Fruit fly (Drosophila melanogaster) whole organism, prepupa: Measurements from ENCODE around the gene lsn.

Experiments
- Blimp-1 ChIP-seq: fragments of 200-800 bp; sonication (Bioruptor generic); optimal IDR thresholded peaks from 3 replicates; lab custom pipeline; 2017; ENCODE audit warnings: missing biosample characterization, missing genetic modification characterization, mild to moderate bottlenecking, moderate library complexity, missing genetic modification reagents
- CG10631 ChIP-seq: fragments of 200-800 bp; sonication (Bioruptor generic); optimal IDR thresholded peaks from 2 replicates; lab custom pipeline; 2016; ENCODE audit warnings: missing biosample characterization, missing genetic modification characterization
- CG10669 ChIP-seq: fragments of 200-800 bp; sonication (Bioruptor generic); optimal IDR thresholded peaks from 3 replicates; lab custom pipeline; 2018; ENCODE audit warnings: missing biosample characterization, mild to moderate bottlenecking, missing genetic modification characterization, moderate library complexity
- CG11294 ChIP-seq: fragments of 200-800 bp; sonication (Bioruptor generic); IDR thresholded peaks from 2 replicates; pipeline ENCODE4 v1.3.6; 2022; ENCODE audit warnings: missing biosample characterization, missing genetic modification characterization
- CG11902 ChIP-seq: fragments of 200-800 bp; sonication (Bioruptor generic); optimal IDR thresholded peaks from 3 replicates; lab custom pipeline; 2016; ENCODE audit warnings: missing biosample characterization, missing genetic modification characterization
- CG15336 ChIP-seq: fragments of 200-800 bp; sonication (Bioruptor generic); IDR thresholded peaks from 2 replicates; pipeline ENCODE4 v1.3.6; 2022; ENCODE audit warnings: missing biosample characterization, missing genetic modification characterization
- CG1621 ChIP-seq: fragments of 200-800 bp; sonication (Bioruptor generic); optimal IDR thresholded peaks from 3 replicates; lab custom pipeline; 2018; ENCODE audit warnings: missing biosample characterization, mild to moderate bottlenecking, missing genetic modification characterization
- CG16779 ChIP-seq: fragments of 200-800 bp; sonication (Bioruptor generic); optimal IDR thresholded peaks from 3 replicates; lab custom pipeline; 2017; ENCODE audit warnings: missing biosample characterization, mild to moderate bottlenecking, missing genetic modification characterization
- CG3032 ChIP-seq: fragments of 200-800 bp; optimal IDR thresholded peaks from 2 replicates; lab custom pipeline; 2019; ENCODE audit warnings: missing biosample characterization, mild to moderate bottlenecking, missing genetic modification characterization, moderate library complexity
- CG32006 ChIP-seq: fragments of 200-800 bp; sonication (Bioruptor generic); optimal IDR thresholded peaks from 3 replicates; lab custom pipeline; 2017; ENCODE audit warnings: missing biosample characterization, mild to moderate bottlenecking, missing genetic modification characterization
- CG34406 ChIP-seq: fragments of 200-800 bp; sonication (Bioruptor generic); optimal IDR thresholded peaks from 3 replicates; lab custom pipeline; 2016; ENCODE audit warnings: missing biosample characterization, missing genetic modification characterization
- CG3919 ChIP-seq: fragments of 200-800 bp; sonication (Bioruptor generic); optimal IDR thresholded peaks from 3 replicates; lab custom pipeline; 2016; ENCODE audit warnings: missing biosample characterization, missing genetic modification characterization
- CG4318 ChIP-seq: fragments of 200-800 bp; sonication (Bioruptor generic); optimal IDR thresholded peaks from 3 replicates; lab custom pipeline; 2017; ENCODE audit warnings: missing biosample characterization, mild to moderate bottlenecking, missing genetic modification characterization
- CG6163 ChIP-seq: fragments of 200-800 bp; sonication (Bioruptor generic); IDR thresholded peaks from 3 replicates; pipeline ENCODE4 v1.3.6; 2022; ENCODE audit warnings: missing biosample characterization, missing genetic modification characterization
- CG6276 ChIP-seq: fragments of 200-800 bp; sonication (Bioruptor generic); optimal IDR thresholded peaks from 2 replicates; lab custom pipeline; 2017; ENCODE audit warnings: missing biosample characterization, mild to moderate bottlenecking, missing genetic modification characterization
- CG6792 ChIP-seq: fragments of 200-800 bp; sonication (Bioruptor generic); optimal IDR thresholded peaks from 3 replicates; lab custom pipeline; 2016; ENCODE audit warnings: missing biosample characterization, missing genetic modification characterization
- CG6808 ChIP-seq: fragments of 200-800 bp; sonication (Bioruptor generic); optimal IDR thresholded peaks from 3 replicates; lab custom pipeline; 2017; ENCODE audit warnings: missing biosample characterization, missing genetic modification characterization, mild to moderate bottlenecking, moderate library complexity, missing genetic modification reagents
- CG6854 ChIP-seq: fragments of 200-800 bp; sonication (Bioruptor generic); optimal IDR thresholded peaks from 2 replicates; lab custom pipeline; 2017; ENCODE audit warnings: missing biosample characterization, mild to moderate bottlenecking, missing genetic modification characterization
- CG7368 ChIP-seq: fragments of 200-800 bp; sonication (Bioruptor generic); optimal IDR thresholded peaks from 3 replicates; lab custom pipeline; 2016; ENCODE audit warnings: missing biosample characterization, missing genetic modification characterization
- CG8119 ChIP-seq: fragments of 200-800 bp; sonication (Bioruptor generic); IDR thresholded peaks from 3 replicates; pipeline ENCODE4 v1.3.6; 2022; ENCODE audit warnings: missing biosample characterization, missing genetic modification characterization
- CG8319 ChIP-seq: fragments of 200-800 bp; sonication (Bioruptor generic); optimal IDR thresholded peaks from 3 replicates; lab custom pipeline; 2016; ENCODE audit warnings: missing biosample characterization, missing genetic modification characterization
- CG8632 ChIP-seq: fragments of 200-800 bp; sonication (Bioruptor generic); optimal IDR thresholded peaks from 3 replicates; lab custom pipeline; 2016; ENCODE audit warnings: missing biosample characterization, missing genetic modification characterization
- CG9139 ChIP-seq: fragments of 200-800 bp; sonication (Bioruptor generic); optimal IDR thresholded peaks from 3 replicates; lab custom pipeline; 2017; ENCODE audit warnings: missing biosample characterization, mild to moderate bottlenecking, missing genetic modification characterization
- Eip75B ChIP-seq: fragments of 200-800 bp; sonication (Bioruptor generic); optimal IDR thresholded peaks from 3 replicates; lab custom pipeline; 2016; ENCODE audit warnings: missing biosample characterization, missing genetic modification characterization
- Eip78C ChIP-seq: fragments of 200-800 bp; sonication (Bioruptor generic); peaks from one replicate; lab custom pipeline; 2016; ENCODE audit warnings: missing biosample characterization, missing genetic modification characterization
- Eip93F ChIP-seq: fragments of 200-800 bp; sonication (Bioruptor generic); optimal IDR thresholded peaks from 2 replicates; lab custom pipeline; 2016; ENCODE audit warnings: missing biosample characterization, mild to moderate bottlenecking, missing genetic modification characterization
- Ets21C ChIP-seq: fragments of 200-800 bp; sonication (Bioruptor generic); optimal IDR thresholded peaks from 3 replicates; lab custom pipeline; 2016; ENCODE audit warnings: missing biosample characterization, missing genetic modification characterization
- Gug ChIP-seq: fragments of 200-800 bp; sonication (Bioruptor generic); IDR thresholded peaks from 2 replicates; pipeline ENCODE4 v1.3.6; 2022; ENCODE audit warnings: missing biosample characterization, missing genetic modification characterization
- Hr38 ChIP-seq: sonication (Bioruptor generic); optimal IDR thresholded peaks from 2 replicates; lab custom pipeline; 2016; ENCODE audit warnings: missing biosample characterization, missing genetic modification characterization
- Hr39 ChIP-seq: fragments of 200-800 bp; sonication (Bioruptor generic); optimal IDR thresholded peaks from 2 replicates; lab custom pipeline; 2016; ENCODE audit warnings: missing biosample characterization, missing genetic modification characterization
- Hr4 ChIP-seq: fragments of 200-800 bp; sonication (Bioruptor generic); optimal IDR thresholded peaks from 3 replicates; lab custom pipeline; 2016; ENCODE audit warnings: missing biosample characterization, missing genetic modification characterization
- Lpt ChIP-seq: fragments of 200-800 bp; sonication (Bioruptor generic); optimal IDR thresholded peaks from 3 replicates; lab custom pipeline; 2016; ENCODE audit warnings: missing biosample characterization, missing genetic modification characterization
- Smox ChIP-seq: fragments of 200-800 bp; sonication (Bioruptor generic); optimal IDR thresholded peaks from 3 replicates; lab custom pipeline; 2016; ENCODE audit warnings: missing biosample characterization, missing genetic modification characterization
- Sox102F ChIP-seq: fragments of 200-800 bp; sonication (Bioruptor generic); optimal IDR thresholded peaks from 2 replicates; lab custom pipeline; 2016; ENCODE audit warnings: missing biosample characterization, mild to moderate bottlenecking, missing genetic modification characterization
- Sox15 ChIP-seq: fragments of 200-800 bp; sonication (Bioruptor generic); optimal IDR thresholded peaks from 3 replicates; lab custom pipeline; 2016; ENCODE audit warnings: missing biosample characterization, missing genetic modification characterization
- achi ChIP-seq: fragments of 200-800 bp; sonication (Bioruptor generic); optimal IDR thresholded peaks from 3 replicates; lab custom pipeline; 2016; ENCODE audit warnings: missing biosample characterization, missing genetic modification characterization
- cyc ChIP-seq: fragments of 200-800 bp; sonication (Bioruptor generic); optimal IDR thresholded peaks from 3 replicates; lab custom pipeline; 2016; ENCODE audit warnings: missing biosample characterization, missing genetic modification characterization
- dac ChIP-seq: fragments of 200-800 bp; sonication (Bioruptor generic); optimal IDR thresholded peaks from 2 replicates; lab custom pipeline; 2017; ENCODE audit warnings: missing biosample characterization, mild to moderate bottlenecking, missing genetic modification characterization
- dsx ChIP-seq: fragments of 200-800 bp; optimal IDR thresholded peaks from 3 replicates; lab custom pipeline; 2019; ENCODE audit warnings: missing biosample characterization, mild to moderate bottlenecking, missing genetic modification characterization, moderate library complexity; ENCODE audit not compliant: poor library complexity, severe bottlenecking
- eg ChIP-seq: fragments of 200-800 bp; sonication (Bioruptor generic); IDR thresholded peaks from 3 replicates; pipeline ENCODE4 v1.3.6; 2022; ENCODE audit warnings: missing biosample characterization, missing genetic modification characterization
- esn ChIP-seq: fragments of 200-800 bp; sonication (Bioruptor generic); optimal IDR thresholded peaks from 2 replicates; lab custom pipeline; 2016; ENCODE audit warnings: missing biosample characterization, mild to moderate bottlenecking, missing genetic modification characterization, moderate library complexity
- fd59A ChIP-seq: fragments of 200-800 bp; sonication (Bioruptor generic); optimal IDR thresholded peaks from 2 replicates; lab custom pipeline; 2017; ENCODE audit warnings: missing biosample characterization, mild to moderate bottlenecking, missing genetic modification characterization, missing genetic modification reagents
- fd85E ChIP-seq: fragments of 200-800 bp; sonication (Bioruptor generic); optimal IDR thresholded peaks from 3 replicates; lab custom pipeline; 2016; ENCODE audit warnings: missing biosample characterization, missing genetic modification characterization
- fkh ChIP-seq: fragments of 200-800 bp; sonication (Bioruptor generic); optimal IDR thresholded peaks from 3 replicates; lab custom pipeline; 2017; ENCODE audit warnings: missing biosample characterization, mild to moderate bottlenecking, missing genetic modification characterization, moderate library complexity
- lz ChIP-seq: fragments of 200-800 bp; sonication (Bioruptor generic); optimal IDR thresholded peaks from 3 replicates; lab custom pipeline; 2016; ENCODE audit warnings: missing biosample characterization, missing genetic modification characterization
- net ChIP-seq: fragments of 200-800 bp; sonication (Bioruptor generic); optimal IDR thresholded peaks from 3 replicates; lab custom pipeline; 2016; ENCODE audit warnings: missing biosample characterization, missing genetic modification characterization
- pdm3 ChIP-seq: fragments of 200-800 bp; sonication (Bioruptor generic); optimal IDR thresholded peaks from 3 replicates; lab custom pipeline; 2016; ENCODE audit warnings: missing biosample characterization, missing genetic modification characterization
- salr ChIP-seq, 2 experiments: fragments of 200-800 bp; sonication (Bioruptor generic); optimal IDR thresholded peaks; 3 replicates each; lab custom pipeline; 2016 to 2018; ENCODE audit warnings: missing biosample characterization in 2 of 2, missing genetic modification characterization in 2 of 2, mild to moderate bottlenecking in 1 of 2
- spab ChIP-seq: fragments of 200-800 bp; sonication (Bioruptor generic); optimal IDR thresholded peaks from 2 replicates; lab custom pipeline; 2017; ENCODE audit warnings: missing biosample characterization, mild to moderate bottlenecking, missing genetic modification characterization, missing genetic modification reagents
- svp ChIP-seq: fragments of 200-800 bp; sonication (Bioruptor generic); peaks from one replicate; lab custom pipeline; 2016; ENCODE audit warnings: missing biosample characterization, missing genetic modification characterization
- vri ChIP-seq: fragments of 200-800 bp; sonication (Bioruptor generic); optimal IDR thresholded peaks from 3 replicates; lab custom pipeline; 2016; ENCODE audit warnings: missing biosample characterization, mild to moderate bottlenecking, missing genetic modification characterization

Gene lsn

DNA sequence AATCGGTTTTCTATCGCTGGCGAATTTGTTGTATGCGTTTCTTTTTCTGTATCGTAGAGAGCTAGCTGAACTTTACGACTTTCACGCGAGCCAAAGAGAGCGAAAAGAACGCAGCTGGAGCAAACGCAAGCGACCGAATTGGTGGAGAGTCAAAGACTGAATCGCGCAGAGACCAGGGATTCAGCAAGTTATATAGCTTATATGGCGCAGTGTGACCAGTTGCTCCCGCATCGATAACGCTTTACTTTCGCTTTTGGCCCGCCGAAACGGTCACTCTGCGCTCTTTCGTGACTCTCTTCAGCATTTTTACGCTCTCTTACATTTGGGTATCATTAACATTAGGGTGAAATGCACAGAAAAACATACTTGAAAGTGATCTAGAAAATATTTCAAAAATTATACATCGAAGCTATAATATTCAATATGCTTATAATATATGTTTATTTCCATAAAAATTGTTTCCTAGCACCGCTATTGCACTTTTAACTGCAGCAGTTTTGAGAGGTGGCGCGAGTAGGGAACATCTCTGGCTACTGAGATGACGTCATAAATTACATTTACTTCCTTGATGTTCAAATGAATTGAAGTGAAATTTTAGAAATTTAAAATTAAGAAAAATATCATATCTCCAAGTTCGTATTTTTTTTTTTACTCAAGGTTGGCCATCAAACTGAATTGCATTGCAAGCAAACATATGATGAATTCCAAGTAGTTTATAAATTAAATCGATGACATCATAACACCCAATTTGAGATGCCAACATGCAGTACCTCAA, 8.7 kb upstream of the lsn start, which contains the start of gene glec:
TSS of gene glec (minus strand) at position 169 of the 775 bp plus-strand sequence.
- peak; percentile 42 for TF ChIP-seq CG10631
- peak; percentile 59 for TF ChIP-seq Eip93F (GFP tag; lab: Kevin White, UChicago)
- TF ChIP-seq svp (GFP tag; lab: Kevin White, UChicago), result peak; percentile 84
- peak; percentile 77 for TF ChIP-seq Smox (GFP tag; lab: Kevin White, UChicago)
- TF ChIP-seq Gug, result no peak
- TF ChIP-seq CG8319, result no peak
- TF ChIP-seq Hr4, result peak; percentile 69
- no peak for TF ChIP-seq Hr38 (GFP tag; lab: Kevin White, UChicago)
- peak; percentile 11 for TF ChIP-seq Sox15 (GFP tag; lab: Kevin White, UChicago)
- peak; percentile 65 for TF ChIP-seq eg
- peak; percentile 65 for TF ChIP-seq esn (GFP tag; lab: Kevin White, UChicago)
- TF ChIP-seq Eip75B (GFP tag; lab: Kevin White, UChicago), result peak; percentile 43
- TF ChIP-seq CG11902 (GFP tag; lab: Kevin White, UChicago), result no peak
- peak; percentile 41 for TF ChIP-seq CG6163 (GFP tag; lab: Robert Waterston, UW)
- TF ChIP-seq Blimp-1 (GFP tag; lab: Kevin White, UChicago), result peak; percentile 99
- TF ChIP-seq fd85E, result peak; percentile 1
- TF ChIP-seq salr (GFP tag; optimal IDR thresholded peaks at IDR 0.05; lab: Kevin White, UChicago), result peak in 1 of 2 experiments; percentile 58
- peak; percentile 64 for TF ChIP-seq CG8119 (GFP tag; lab: Robert Waterston, UW)
- TF ChIP-seq CG6276 (GFP tag; lab: Kevin White, UChicago), result peak; percentile 14
- TF ChIP-seq pdm3, result peak; percentile 69
- TF ChIP-seq CG7368, result no peak
- TF ChIP-seq CG4318 (GFP tag; lab: Kevin White, UChicago), result peak; percentile 8
- peak; percentile 22 for TF ChIP-seq CG34406
- TF ChIP-seq CG15336 (GFP tag; lab: Robert Waterston, UW), result peak; percentile 44
- TF ChIP-seq CG8632, result no peak
- no peak for TF ChIP-seq CG6808 (GFP tag; lab: Kevin White, UChicago)
- TF ChIP-seq lz, result peak; percentile 3
- TF ChIP-seq Eip78C (GFP tag; lab: Kevin White, UChicago), result peak; percentile 92
- peak; percentile 82 for TF ChIP-seq Sox102F (GFP tag; lab: Kevin White, UChicago)
- no peak for TF ChIP-seq fkh
- peak; percentile 27 for TF ChIP-seq Lpt (GFP tag; lab: Kevin White, UChicago)
- peak; percentile 72 for TF ChIP-seq achi (GFP tag; lab: Kevin White, UChicago)
- TF ChIP-seq cyc (GFP tag; lab: Kevin White, UChicago), result no peak
- peak; percentile 60 for TF ChIP-seq CG32006 (GFP tag; lab: Kevin White, UChicago)
- TF ChIP-seq CG9139 (GFP tag; lab: Kevin White, UChicago), result no peak
- TF ChIP-seq CG6792 (GFP tag; lab: Kevin White, UChicago), result peak; percentile 37
- TF ChIP-seq CG6854, result peak; percentile 77
- TF ChIP-seq spab, result no peak
- peak; percentile 47 for TF ChIP-seq Hr39
- TF ChIP-seq dsx (GFP tag; lab: Kevin White, UChicago), result peak; percentile 29
- TF ChIP-seq vri (GFP tag; lab: Kevin White, UChicago), result peak; percentile 71
- peak; percentile 35 for TF ChIP-seq net (GFP tag; lab: Kevin White, UChicago)
- TF ChIP-seq CG11294, result no peak
- TF ChIP-seq CG3032 (tag; lab: Kevin White, UChicago), result no peak
- TF ChIP-seq dac (GFP tag; lab: Kevin White, UChicago), result peak; percentile 33
- no peak for TF ChIP-seq fd59A (GFP tag; lab: Kevin White, UChicago)
- TF ChIP-seq CG10669 (GFP tag; lab: Kevin White, UChicago), result no peak
- TF ChIP-seq CG1621 (tag; lab: Kevin White, UChicago), result peak; percentile 31
- TF ChIP-seq CG16779 (tag; lab: Kevin White, UChicago), result peak; percentile 27
- TF ChIP-seq CG3919, result peak; percentile 44
- TF ChIP-seq Ets21C, result no peak
